Worm (Caenorhabditis elegans) whole organism, L3 larva: ENCODE data around the gene T14F9.2.
A peak's percentile ranks its signal among the peaks of the same experiment; 100 is the strongest.

Experiments used
- R02D3.7 ChIP-seq: fragments of 150-350 bp; optimal IDR thresholded peaks from 2 replicates; lab custom pipeline; 2014; ENCODE audit warnings: missing biosample characterization, missing genetic modification characterization
- ZK546.5 ChIP-seq: sonication (generic microtip); optimal IDR thresholded peaks from 2 replicates; lab custom pipeline; 2017; ENCODE audit warnings: missing biosample characterization, missing genetic modification characterization
- aly-2 ChIP-seq: fragments of 150-350 bp; optimal IDR thresholded peaks from 2 replicates; lab custom pipeline; 2014; ENCODE audit warnings: missing biosample characterization, missing genetic modification characterization
- ama-1 ChIP-seq: fragments of 150-350 bp; optimal IDR thresholded peaks from 2 replicates; lab custom pipeline; 2018
- ceh-16 ChIP-seq: sonication (generic microtip); optimal IDR thresholded peaks from 2 replicates; lab custom pipeline; 2017; ENCODE audit warnings: missing biosample characterization, missing genetic modification characterization
- ceh-28 ChIP-seq: fragments of 150-350 bp; optimal IDR thresholded peaks from 2 replicates; lab custom pipeline; 2014; ENCODE audit warnings: missing biosample characterization, missing genetic modification reagents, missing genetic modification characterization
- ceh-82 ChIP-seq: fragments of 150-350 bp; optimal IDR thresholded peaks from 2 replicates; lab custom pipeline; 2014; ENCODE audit warnings: missing biosample characterization, missing genetic modification characterization
- ceh-9 ChIP-seq: sonication (generic microtip); optimal IDR thresholded peaks from 2 replicates; lab custom pipeline; 2018; ENCODE audit warnings: missing biosample characterization, missing genetic modification characterization
- daf-12 ChIP-seq: fragments of 150-350 bp; optimal IDR thresholded peaks from 2 replicates; lab custom pipeline; 2014; ENCODE audit warnings: missing biosample characterization, missing genetic modification reagents, missing genetic modification characterization
- egl-27 ChIP-seq: sonication (generic microtip); optimal IDR thresholded peaks from 4 replicates; lab custom pipeline; 2017; ENCODE audit warnings: missing biosample characterization, missing genetic modification reagents, missing genetic modification characterization
- egl-5 ChIP-seq: fragments of 150-350 bp; optimal IDR thresholded peaks from 2 replicates; lab custom pipeline; 2017; ENCODE audit warnings: missing biosample characterization, missing genetic modification reagents, missing genetic modification characterization, inconsistent platforms
- elt-1 ChIP-seq: fragments of 150-350 bp; optimal IDR thresholded peaks from 2 replicates; lab custom pipeline; 2014; ENCODE audit warnings: missing biosample characterization, missing genetic modification characterization
- elt-3 ChIP-seq, 3 experiments: fragments of 150-350 bp in 1 of 3; sonication (generic microtip) in 2 of 3; optimal IDR thresholded peaks; 2 replicates in 2 of 3; 4 replicates in 1 of 3; lab custom pipeline; 2014 to 2017; ENCODE audit warnings: missing biosample characterization in 3 of 3, missing genetic modification characterization in 3 of 3
- eor-1 ChIP-seq, 2 experiments: fragments of 150-350 bp; optimal IDR thresholded peaks; 2 replicates each; lab custom pipeline; 2014 to 2018; ENCODE audit warnings: missing biosample characterization in 2 of 2, missing genetic modification characterization in 2 of 2
- fkh-10 ChIP-seq: sonication (generic microtip); optimal IDR thresholded peaks from 2 replicates; lab custom pipeline; 2017; ENCODE audit warnings: missing biosample characterization, missing genetic modification reagents, missing genetic modification characterization
- fkh-2 ChIP-seq: fragments of 150-350 bp; optimal IDR thresholded peaks from 2 replicates; lab custom pipeline; 2014; ENCODE audit warnings: missing biosample characterization, missing genetic modification reagents, missing genetic modification characterization
- fos-1 ChIP-seq: fragments of 150-350 bp; optimal IDR thresholded peaks from 2 replicates; lab custom pipeline; 2014; ENCODE audit warnings: missing biosample characterization, missing genetic modification characterization
- hmg-11 ChIP-seq: sonication (generic microtip); optimal IDR thresholded peaks from 2 replicates; lab custom pipeline; 2016; ENCODE audit warnings: missing genetic modification characterization, missing compliant biosample characterization
- jun-1 ChIP-seq: fragments of 150-350 bp; optimal IDR thresholded peaks from 2 replicates; lab custom pipeline; 2014; ENCODE audit warnings: missing biosample characterization, missing genetic modification reagents, missing genetic modification characterization
- lin-15B ChIP-seq: fragments of 150-350 bp; optimal IDR thresholded peaks from 2 replicates; lab custom pipeline; 2014; ENCODE audit warnings: missing biosample characterization, missing genetic modification characterization
- lin-39 ChIP-seq: fragments of 150-350 bp; optimal IDR thresholded peaks from 2 replicates; lab custom pipeline; 2018; ENCODE audit warnings: missing biosample characterization, missing genetic modification reagents, missing genetic modification characterization
- lsy-12 ChIP-seq: sonication (generic microtip); optimal IDR thresholded peaks from 2 replicates; lab custom pipeline; 2016; ENCODE audit warnings: mild to moderate bottlenecking, missing genetic modification characterization, missing compliant biosample characterization
- mdl-1 ChIP-seq: fragments of 150-350 bp; optimal IDR thresholded peaks from 2 replicates; lab custom pipeline; 2014; ENCODE audit warnings: missing biosample characterization, missing genetic modification characterization
- mml-1 ChIP-seq: fragments of 150-350 bp; sonication (generic microtip); optimal IDR thresholded peaks from 3 replicates; lab custom pipeline; 2014; ENCODE audit warnings: missing biosample characterization, missing genetic modification characterization
- nfya-1 ChIP-seq: sonication (generic microtip); optimal IDR thresholded peaks from 2 replicates; lab custom pipeline; 2017; ENCODE audit warnings: missing genetic modification characterization, mild to moderate bottlenecking, missing compliant biosample characterization, antibody characterized with exemption, moderate library complexity; ENCODE audit not compliant: insufficient read depth
- nhr-11 ChIP-seq: fragments of 150-350 bp; optimal IDR thresholded peaks from 2 replicates; lab custom pipeline; 2014; ENCODE audit warnings: missing biosample characterization, missing genetic modification characterization
- nhr-12 ChIP-seq: fragments of 150-350 bp; optimal IDR thresholded peaks from 2 replicates; lab custom pipeline; 2014; ENCODE audit warnings: missing biosample characterization, missing genetic modification characterization
- nhr-23 ChIP-seq: fragments of 150-350 bp; optimal IDR thresholded peaks from 2 replicates; lab custom pipeline; 2014; ENCODE audit warnings: missing biosample characterization, missing genetic modification reagents, missing genetic modification characterization
- nhr-237 ChIP-seq: fragments of 150-350 bp; optimal IDR thresholded peaks from 2 replicates; lab custom pipeline; 2014; ENCODE audit warnings: missing biosample characterization, missing genetic modification characterization
- nhr-25 ChIP-seq: sonication (generic microtip); optimal IDR thresholded peaks from 2 replicates; lab custom pipeline; 2017; ENCODE audit warnings: missing biosample characterization, missing genetic modification characterization
- nhr-28 ChIP-seq: fragments of 150-350 bp; optimal IDR thresholded peaks from 2 replicates; lab custom pipeline; 2014; ENCODE audit warnings: missing biosample characterization, missing genetic modification characterization
- nhr-43 ChIP-seq: sonication (generic microtip); optimal IDR thresholded peaks from 2 replicates; lab custom pipeline; 2016; ENCODE audit warnings: mild to moderate bottlenecking, missing genetic modification characterization, missing compliant biosample characterization; ENCODE audit not compliant: poor library complexity, severe bottlenecking
- nhr-67 ChIP-seq: fragments of 150-350 bp; optimal IDR thresholded peaks from 2 replicates; lab custom pipeline; 2014; ENCODE audit warnings: missing biosample characterization, missing genetic modification characterization
- nhr-76 ChIP-seq: fragments of 150-350 bp; sonication (generic microtip); optimal IDR thresholded peaks from 5 replicates; lab custom pipeline; 2014; ENCODE audit warnings: missing biosample characterization, missing genetic modification characterization
- nhr-77 ChIP-seq: fragments of 150-350 bp; optimal IDR thresholded peaks from 2 replicates; lab custom pipeline; 2014; ENCODE audit warnings: missing biosample characterization, missing genetic modification characterization
- pha-4 ChIP-seq: fragments of 150-350 bp; optimal IDR thresholded peaks from 2 replicates; lab custom pipeline; 2014; ENCODE audit warnings: missing biosample characterization, missing genetic modification reagents, missing genetic modification characterization
- pqm-1 ChIP-seq: fragments of 150-350 bp; optimal IDR thresholded peaks from 2 replicates; lab custom pipeline; 2017; ENCODE audit warnings: missing biosample characterization, missing genetic modification characterization, inconsistent platforms
- sea-2 ChIP-seq: fragments of 150-350 bp; sonication (generic microtip); optimal IDR thresholded peaks from 4 replicates; lab custom pipeline; 2014; ENCODE audit warnings: missing biosample characterization, missing genetic modification reagents, missing genetic modification characterization
- skn-1 ChIP-seq: fragments of 150-350 bp; optimal IDR thresholded peaks from 2 replicates; lab custom pipeline; 2014; ENCODE audit warnings: missing biosample characterization, missing genetic modification characterization
- snpc-4 ChIP-seq: fragments of 150-350 bp; optimal IDR thresholded peaks from 2 replicates; lab custom pipeline; 2014; ENCODE audit warnings: missing biosample characterization, missing genetic modification characterization
- tbx-2 ChIP-seq: sonication (generic microtip); optimal IDR thresholded peaks from 2 replicates; lab custom pipeline; 2016; ENCODE audit warnings: mild to moderate bottlenecking, missing genetic modification characterization, missing compliant biosample characterization
- unc-39 ChIP-seq: sonication (generic microtip); optimal IDR thresholded peaks from 4 replicates; lab custom pipeline; 2017; ENCODE audit warnings: missing biosample characterization, missing genetic modification characterization
- unc-62 ChIP-seq: fragments of 150-350 bp; sonication (generic microtip); optimal IDR thresholded peaks from 4 replicates; lab custom pipeline; 2014; ENCODE audit warnings: missing biosample characterization, missing genetic modification reagents, missing genetic modification characterization
- zag-1 ChIP-seq: fragments of 150-350 bp; optimal IDR thresholded peaks from 2 replicates; lab custom pipeline; 2014; ENCODE audit warnings: missing biosample characterization, missing genetic modification characterization
- ztf-11 ChIP-seq: fragments of 150-350 bp; optimal IDR thresholded peaks from 2 replicates; lab custom pipeline; 2014; ENCODE audit warnings: missing biosample characterization, missing genetic modification characterization
- ztf-4 ChIP-seq: fragments of 150-350 bp; optimal IDR thresholded peaks from 2 replicates; lab custom pipeline; 2014; ENCODE audit warnings: missing biosample characterization, missing genetic modification characterization

T14F9.2 gene

ce11 chrX:2237438-2237961 lies 3.4 kb downstream of the T14F9.2 start, which contains the start of gene vha-15 (continued):
- no peak for TF ChIP-seq fkh-2 (tag; lab: Kevin White, UChicago)
- peak; percentile 9 for TF ChIP-seq jun-1 (tag; lab: Kevin White, UChicago)
- TF ChIP-seq nhr-67 (tag; lab: Kevin White, UChicago), result no peak
- TF ChIP-seq nhr-11 (tag; lab: Kevin White, UChicago), result no peak
- TF ChIP-seq mml-1, result no peak
- peak; percentile 95 for TF ChIP-seq nfya-1
- no peak for TF ChIP-seq ztf-11 (tag; lab: Kevin White, UChicago)
- TF ChIP-seq mdl-1 (tag; lab: Kevin White, UChicago), result no peak
- TF ChIP-seq nhr-77 (tag; lab: Kevin White, UChicago), result no peak
- TF ChIP-seq nhr-43, result peak; percentile 48
- TF ChIP-seq ZK546.5, result peak; percentile 18
- TF ChIP-seq skn-1 (tag; lab: Kevin White, UChicago), result peak; percentile 37
- no peak for TF ChIP-seq ceh-9 (tag; lab: Kevin White, UChicago)
- TF ChIP-seq sea-2 (GFP tag; lab: Kevin White, UChicago), result peak; percentile 26

- no peak for TF ChIP-seq ZK546.5
- TF ChIP-seq nhr-77 (tag; lab: Kevin White, UChicago), result peak; percentile 81
- TF ChIP-seq ztf-11 (tag; lab: Kevin White, UChicago), result no peak
- no peak for TF ChIP-seq lin-15B (tag; lab: Kevin White, UChicago)
- TF ChIP-seq aly-2, result peak; percentile 60
These were observed 7.1 kb downstream of the T14F9.2 start for ce11 chrX:2241147-2241798.

ce11 chrX:2242568-2243185 lies 8.6 kb downstream of the T14F9.2 start, which contains the start of gene rpl-11.2:
Gene rpl-11.2, minus strand, starts transcription at chrX:2242618.
- TF ChIP-seq egl-5 (tag; lab: Kevin White, UChicago) (peak; percentile 93), lin-39 (peak; percentile 98), sea-2 (GFP tag; lab: Kevin White, UChicago) (peak; percentile 86), elt-3 (tag; optimal IDR thresholded peaks at IDR 0.05; lab: Kevin White, UChicago) (peak in 1 of 3 experiments; percentile 73), egl-27 (tag; lab: Kevin White, UChicago) (peak; percentile 91), nhr-11 (tag; lab: Kevin White, UChicago) (peak; percentile 93), unc-62 (GFP tag; lab: Kevin White, UChicago) (peak; percentile 80), nhr-67 (tag; lab: Kevin White, UChicago) (no peak), fkh-2 (tag; lab: Kevin White, UChicago) (no peak), R02D3.7 (tag; lab: Kevin White, UChicago) (peak; percentile 87), eor-1 (tag; optimal IDR thresholded peaks at IDR 0.05; lab: Kevin White, UChicago) (peak in 1 of 2 experiments; percentile 58), ama-1 (lab: Kevin White, UChicago) (peak; percentile 87), nhr-12 (tag; lab: Kevin White, UChicago) (no peak), unc-39 (peak; percentile 22), aly-2 (peak; percentile 24), skn-1 (tag; lab: Kevin White, UChicago) (peak; percentile 92), fkh-10 (GFP tag; lab: Kevin White, UChicago) (peak; percentile 96), mml-1 (no peak), ZK546.5 (peak; percentile 96), fos-1 (tag; lab: Kevin White, UChicago) (peak; percentile 4), tbx-2 (tag; lab: Kevin White, UChicago) (peak; percentile 87), snpc-4 (tag; lab: Kevin White, UChicago) (peak; percentile 94), ceh-82 (tag; lab: Kevin White, UChicago) (peak; percentile 78), ceh-28 (tag; lab: Kevin White, UChicago) (peak; percentile 93), ceh-16 (tag; lab: Kevin White, UChicago) (peak; percentile 74), zag-1 (tag; lab: Kevin White, UChicago) (peak; percentile 70), pha-4 (peak; percentile 99), ceh-9 (tag; lab: Kevin White, UChicago) (no peak), ztf-4 (tag; lab: Kevin White, UChicago) (peak; percentile 84), nhr-25 (tag; lab: Kevin White, UChicago) (peak; percentile 100), ztf-11 (tag; lab: Kevin White, UChicago) (no peak), nhr-76 (peak; percentile 63), nfya-1 (peak; percentile 99), elt-1 (tag; lab: Kevin White, UChicago) (peak; percentile 90), mdl-1 (tag; lab: Kevin White, UChicago) (no peak), lsy-12 (tag; lab: Kevin White, UChicago) (peak; percentile 95), nhr-237 (tag; lab: Kevin White, UChicago) (no peak), nhr-23 (tag; lab: Kevin White, UChicago) (peak; percentile 99), hmg-11 (peak; percentile 98), nhr-28 (tag; lab: Kevin White, UChicago) (no peak), pqm-1 (tag; lab: Kevin White, UChicago) (peak; percentile 97), jun-1 (tag; lab: Kevin White, UChicago) (peak; percentile 88), daf-12 (tag; lab: Kevin White, UChicago) (no peak)
